Worm (Caenorhabditis elegans): Measurements from ENCODE around the gene R07B7.6.
A peak's percentile ranks its signal among the peaks of the same experiment; 100 is the strongest.

Gene R07B7.6

ce11 chrV:12114693-12115092, 39.9 kb upstream of the R07B7.6 start, which contains the start of gene spin-1:
TSS of gene spin-1 (plus strand) at chrV:12114993.
- TF ChIP-seq mdl-1 (tag; optimal IDR thresholded peaks at IDR 0.05) (no peak), nhr-77 (tag; optimal IDR thresholded peaks at IDR 0.05) (no peak)

- no peak for TF ChIP-seq ama-1 (optimal IDR thresholded peaks at IDR 0.05)
- TF ChIP-seq egl-27 (tag; optimal IDR thresholded peaks at IDR 0.05): no peak
- TF ChIP-seq mdl-1 (tag; optimal IDR thresholded peaks at IDR 0.05): no peak
- peak; percentile 64 for TF ChIP-seq fos-1 (tag; optimal IDR thresholded peaks at IDR 0.05)
- TF ChIP-seq nhr-12 (tag; optimal IDR thresholded peaks at IDR 0.05): no peak
- no peak for TF ChIP-seq unc-55 (GFP tag; optimal IDR thresholded peaks at IDR 0.05)
- TF ChIP-seq ztf-4 (tag; optimal IDR thresholded peaks at IDR 0.05): no peak
- TF ChIP-seq gmeb-1 (tag; optimal IDR thresholded peaks at IDR 0.05): no peak
Observed at ce11 chrV:12113726-12114125, 38.9 kb upstream of the R07B7.6 start.

ce11 chrV:12111452-12111851, 36.7 kb upstream of the R07B7.6 start, which contains the start of gene lhpp-1:
TSS of gene lhpp-1 (minus strand) at chrV:12111805.
- TF ChIP-seq nhr-77 (tag; optimal IDR thresholded peaks at IDR 0.05): no peak
- no peak for TF ChIP-seq nhr-21 (tag; optimal IDR thresholded peaks at IDR 0.05)
- TF ChIP-seq ceh-82 (tag; optimal IDR thresholded peaks at IDR 0.05): no peak
- no peak for TF ChIP-seq aly-2 (tag; optimal IDR thresholded peaks at IDR 0.05)
- no peak for TF ChIP-seq dmd-4 (tag; optimal IDR thresholded peaks at IDR 0.05)
- TF ChIP-seq lin-13 (GFP tag; optimal IDR thresholded peaks at IDR 0.05): no peak
- TF ChIP-seq nhr-129 (tag; optimal IDR thresholded peaks at IDR 0.05): peak; percentile 50
- TF ChIP-seq unc-55 (GFP tag; optimal IDR thresholded peaks at IDR 0.05): peak; percentile 29

- TF ChIP-seq nhr-129 (tag; optimal IDR thresholded peaks at IDR 0.05) (peak; percentile 21), nhr-12 (tag; optimal IDR thresholded peaks at IDR 0.05) (no peak)
Observed at ce11 chrV:12106841-12107240, 32.1 kb upstream of the R07B7.6 start, which contains the start of gene nhr-136. TSS of gene nhr-136 (plus strand) at chrV:12107141.

ce11 chrV:12103920-12104319, 29.1 kb upstream of the R07B7.6 start, which contains the start of gene nhr-153:
TSS of gene nhr-153 (plus strand) at chrV:12104220.
- TF ChIP-seq blmp-1 (tag; optimal IDR thresholded peaks at IDR 0.05; ENCODE audit: insufficient read depth) (no peak), dmd-4 (tag; optimal IDR thresholded peaks at IDR 0.05) (no peak), nhr-25 (tag; optimal IDR thresholded peaks at IDR 0.05) (no peak), C34F6.9 (tag; optimal IDR thresholded peaks at IDR 0.05) (no peak), aly-2 (tag; optimal IDR thresholded peaks at IDR 0.05) (no peak), nhr-6 (tag; optimal IDR thresholded peaks at IDR 0.05) (no peak), elt-3 (tag; optimal IDR thresholded peaks at IDR 0.05) (no peak), mbf-1 (tag; optimal IDR thresholded peaks at IDR 0.05) (no peak), Y55F3AM.14 (GFP tag; optimal IDR thresholded peaks at IDR 0.05) (no peak), nhr-11 (tag; optimal IDR thresholded peaks at IDR 0.05) (no peak), R02D3.7 (tag; optimal IDR thresholded peaks at IDR 0.05) (no peak), crh-2 (tag; optimal IDR thresholded peaks at IDR 0.05) (no peak), skn-1 (tag; optimal IDR thresholded peaks at IDR 0.05) (no peak), lsy-2 (tag; optimal IDR thresholded peaks at IDR 0.05) (no peak)

ce11 chrV:12100794-12101343, 26.1 kb upstream of the R07B7.6 start, which contains the start of gene nhr-154:
TSS of gene nhr-154 (plus strand) at chrV:12101293.
- peak; percentile 74 for TF ChIP-seq unc-55 (GFP tag; optimal IDR thresholded peaks at IDR 0.05)
- TF ChIP-seq R02D3.7 (tag; optimal IDR thresholded peaks at IDR 0.05): no peak
- TF ChIP-seq ztf-1 (GFP tag; conservative IDR thresholded peaks at IDR 0.05): no peak
- no peak for TF ChIP-seq nhr-237 (tag; optimal IDR thresholded peaks at IDR 0.05)
- no peak for TF ChIP-seq nhr-12 (tag; optimal IDR thresholded peaks at IDR 0.05)
- peak; percentile 42 for TF ChIP-seq crh-2 (tag; optimal IDR thresholded peaks at IDR 0.05)
- peak in 1 of 2 experiments; percentile 50 for TF ChIP-seq lsy-2 (tag; optimal IDR thresholded peaks at IDR 0.05)
- TF ChIP-seq nhr-25 (tag; optimal IDR thresholded peaks at IDR 0.05): peak; percentile 22
- peak; percentile 45 for TF ChIP-seq skn-1 (tag; optimal IDR thresholded peaks at IDR 0.05)
- TF ChIP-seq nhr-129 (tag; optimal IDR thresholded peaks at IDR 0.05): peak; percentile 25
- no peak for TF ChIP-seq elt-3 (tag; optimal IDR thresholded peaks at IDR 0.05)
- TF ChIP-seq ztf-11 (tag; optimal IDR thresholded peaks at IDR 0.05): no peak
- TF ChIP-seq elt-1 (tag; optimal IDR thresholded peaks at IDR 0.05): no peak
- TF ChIP-seq zag-1 (tag; optimal IDR thresholded peaks at IDR 0.05): no peak
- no peak for TF ChIP-seq mab-5 (tag; optimal IDR thresholded peaks at IDR 0.05)
- no peak for TF ChIP-seq ceh-16 (tag; optimal IDR thresholded peaks at IDR 0.05)
- TF ChIP-seq snpc-4 (tag; optimal IDR thresholded peaks at IDR 0.05): no peak
- TF ChIP-seq C34F6.9 (tag; optimal IDR thresholded peaks at IDR 0.05): peak; percentile 65
- TF ChIP-seq nhr-21 (tag; optimal IDR thresholded peaks at IDR 0.05): no peak
- TF ChIP-seq sma-9 (GFP tag; optimal IDR thresholded peaks at IDR 0.05): peak; percentile 72
- TF ChIP-seq sma-9 (tag; optimal IDR thresholded peaks at IDR 0.05): no peak
- no peak for TF ChIP-seq mdl-1 (tag; optimal IDR thresholded peaks at IDR 0.05)
- no peak for TF ChIP-seq unc-39 (tag; optimal IDR thresholded peaks at IDR 0.05)
- TF ChIP-seq nhr-6 (tag; optimal IDR thresholded peaks at IDR 0.05): no peak
- peak; percentile 23 for TF ChIP-seq fos-1 (tag; optimal IDR thresholded peaks at IDR 0.05)
